Fruit fly (Drosophila melanogaster) whole organism, pupa: ENCODE measurements around the gene qm.

Experiments
- CG10348 ChIP-seq: fragments of 200-800 bp; sonication (Bioruptor generic); IDR thresholded peaks from 2 replicates; pipeline ENCODE4 v1.3.6; 2022; ENCODE audit warnings: missing biosample characterization, missing genetic modification characterization
- CG13204 ChIP-seq: fragments of 200-800 bp; sonication (Bioruptor generic); optimal IDR thresholded peaks from 2 replicates; lab custom pipeline; 2018; ENCODE audit warnings: missing biosample characterization, mild to moderate bottlenecking, missing genetic modification characterization, moderate library complexity
- CG17806 ChIP-seq: fragments of 200-800 bp; sonication (Bioruptor generic); optimal IDR thresholded peaks from 2 replicates; lab custom pipeline; 2018; ENCODE audit warnings: missing biosample characterization, mild to moderate bottlenecking, missing genetic modification characterization, moderate library complexity
- CG8301 ChIP-seq: fragments of 200-800 bp; sonication (Bioruptor generic); optimal IDR thresholded peaks from 2 replicates; lab custom pipeline; 2018; ENCODE audit warnings: missing biosample characterization, mild to moderate bottlenecking, missing genetic modification characterization
- EcR ChIP-seq: fragments of 200-800 bp; sonication (Bioruptor generic); optimal IDR thresholded peaks from 3 replicates; lab custom pipeline; 2019; ENCODE audit warnings: missing biosample characterization, missing genetic modification characterization, mild to moderate bottlenecking, moderate library complexity, missing genetic modification reagents
- Pif1A ChIP-seq: fragments of 200-800 bp; sonication (Bioruptor generic); optimal IDR thresholded peaks from 3 replicates; lab custom pipeline; 2016; ENCODE audit warnings: missing biosample characterization, missing genetic modification characterization
- Snoo ChIP-seq: fragments of 200-800 bp; sonication (Bioruptor generic); optimal IDR thresholded peaks from 3 replicates; lab custom pipeline; 2017; ENCODE audit warnings: missing biosample characterization, mild to moderate bottlenecking, missing genetic modification characterization, inconsistent platforms
- rn ChIP-seq: fragments of 200-800 bp; sonication (Bioruptor generic); IDR thresholded peaks from 2 replicates; pipeline ENCODE4 v1.3.6; 2022; ENCODE audit warnings: missing biosample characterization, missing genetic modification characterization

- TF ChIP-seq EcR (GFP tag; lab: Kevin White, UChicago) (no peak), rn (GFP tag; lab: Robert Waterston, UW) (no peak), Snoo (tag; lab: Kevin White, UChicago) (no peak), CG13204 (no peak), Pif1A (GFP tag; lab: Kevin White, UChicago) (no peak), CG8301 (no peak), CG17806 (tag; lab: Kevin White, UChicago) (no peak), CG10348 (GFP tag; lab: Robert Waterston, UW) (no peak)
These were observed 4.1 kb upstream of the qm start for dm6 chr3L:7344001-7344400.
